Worm (Caenorhabditis elegans) whole organism, L2 larva: ENCODE data around the gene sra-27.

Source experiments
- R02D3.7 ChIP-seq: fragments of 150-350 bp; optimal IDR thresholded peaks from 2 replicates; lab custom pipeline; 2014; ENCODE audit warnings: missing biosample characterization, missing genetic modification characterization
- alr-1 ChIP-seq: fragments of 150-350 bp; optimal IDR thresholded peaks from 2 replicates; lab custom pipeline; 2014; ENCODE audit warnings: missing biosample characterization, missing genetic modification characterization
- aly-2 ChIP-seq: fragments of 150-350 bp; optimal IDR thresholded peaks from 2 replicates; lab custom pipeline; 2014; ENCODE audit warnings: missing biosample characterization, missing genetic modification characterization
- lin-13 ChIP-seq: fragments of 150-350 bp; optimal IDR thresholded peaks from 2 replicates; lab custom pipeline; 2014; ENCODE audit warnings: missing biosample characterization, missing genetic modification reagents, missing genetic modification characterization
- nhr-237 ChIP-seq: fragments of 150-350 bp; optimal IDR thresholded peaks from 2 replicates; lab custom pipeline; 2014; ENCODE audit warnings: missing biosample characterization, missing genetic modification characterization
- snpc-4 ChIP-seq: fragments of 150-350 bp; optimal IDR thresholded peaks from 2 replicates; lab custom pipeline; 2014; ENCODE audit warnings: missing biosample characterization, missing genetic modification characterization
- unc-62 ChIP-seq: fragments of 150-350 bp; optimal IDR thresholded peaks from 2 replicates; lab custom pipeline; 2014; ENCODE audit warnings: missing biosample characterization, missing genetic modification reagents, missing genetic modification characterization

- no peak for TF ChIP-seq nhr-237 (tag; lab: Kevin White, UChicago)
- TF ChIP-seq alr-1 = no peak
- no peak for TF ChIP-seq aly-2
- no peak for TF ChIP-seq snpc-4
- TF ChIP-seq unc-62 = no peak
- no peak for TF ChIP-seq R02D3.7 (tag; lab: Kevin White, UChicago)
- no peak for TF ChIP-seq lin-13
Observed at ce11 chrII:6566628-6567180, 2.1 kb upstream of the sra-27 start, which contains the start of the genes F18C5.5 and F18C5.9.
